Fruit fly (Drosophila melanogaster) whole organism, prepupa: ENCODE data around the gene CG6277.

Experiments
- Blimp-1 ChIP-seq: fragments of 200-800 bp; sonication (Bioruptor generic); optimal IDR thresholded peaks from 3 replicates; lab custom pipeline; 2017; ENCODE audit warnings: missing biosample characterization, missing genetic modification characterization, mild to moderate bottlenecking, moderate library complexity, missing genetic modification reagents
- CG10631 ChIP-seq: fragments of 200-800 bp; sonication (Bioruptor generic); optimal IDR thresholded peaks from 2 replicates; lab custom pipeline; 2016; ENCODE audit warnings: missing biosample characterization, missing genetic modification characterization
- CG10669 ChIP-seq: fragments of 200-800 bp; sonication (Bioruptor generic); optimal IDR thresholded peaks from 3 replicates; lab custom pipeline; 2018; ENCODE audit warnings: missing biosample characterization, mild to moderate bottlenecking, missing genetic modification characterization, moderate library complexity
- CG11762 ChIP-seq: fragments of 200-800 bp; sonication (Bioruptor generic); optimal IDR thresholded peaks from 3 replicates; lab custom pipeline; 2016; ENCODE audit warnings: missing biosample characterization, missing genetic modification characterization; ENCODE audit not compliant: insufficient read depth
- CG11902 ChIP-seq: fragments of 200-800 bp; sonication (Bioruptor generic); optimal IDR thresholded peaks from 3 replicates; lab custom pipeline; 2016; ENCODE audit warnings: missing biosample characterization, missing genetic modification characterization
- CG15336 ChIP-seq: fragments of 200-800 bp; sonication (Bioruptor generic); IDR thresholded peaks from 2 replicates; pipeline ENCODE4 v1.3.6; 2022; ENCODE audit warnings: missing biosample characterization, missing genetic modification characterization
- CG1621 ChIP-seq: fragments of 200-800 bp; sonication (Bioruptor generic); optimal IDR thresholded peaks from 3 replicates; lab custom pipeline; 2018; ENCODE audit warnings: missing biosample characterization, mild to moderate bottlenecking, missing genetic modification characterization
- CG3032 ChIP-seq: fragments of 200-800 bp; optimal IDR thresholded peaks from 2 replicates; lab custom pipeline; 2019; ENCODE audit warnings: missing biosample characterization, mild to moderate bottlenecking, missing genetic modification characterization, moderate library complexity
- CG31627 ChIP-seq: fragments of 200-800 bp; sonication (Bioruptor generic); optimal IDR thresholded peaks from 3 replicates; lab custom pipeline; 2016; ENCODE audit warnings: missing biosample characterization, missing genetic modification characterization
- CG32006 ChIP-seq: fragments of 200-800 bp; sonication (Bioruptor generic); optimal IDR thresholded peaks from 3 replicates; lab custom pipeline; 2017; ENCODE audit warnings: missing biosample characterization, mild to moderate bottlenecking, missing genetic modification characterization
- CG34406 ChIP-seq: fragments of 200-800 bp; sonication (Bioruptor generic); optimal IDR thresholded peaks from 3 replicates; lab custom pipeline; 2016; ENCODE audit warnings: missing biosample characterization, missing genetic modification characterization
- CG4318 ChIP-seq: fragments of 200-800 bp; sonication (Bioruptor generic); optimal IDR thresholded peaks from 3 replicates; lab custom pipeline; 2017; ENCODE audit warnings: missing biosample characterization, mild to moderate bottlenecking, missing genetic modification characterization
- CG6163 ChIP-seq: fragments of 200-800 bp; sonication (Bioruptor generic); IDR thresholded peaks from 3 replicates; pipeline ENCODE4 v1.3.6; 2022; ENCODE audit warnings: missing biosample characterization, missing genetic modification characterization
- CG6276 ChIP-seq: fragments of 200-800 bp; sonication (Bioruptor generic); optimal IDR thresholded peaks from 2 replicates; lab custom pipeline; 2017; ENCODE audit warnings: missing biosample characterization, mild to moderate bottlenecking, missing genetic modification characterization
- CG6792 ChIP-seq: fragments of 200-800 bp; sonication (Bioruptor generic); optimal IDR thresholded peaks from 3 replicates; lab custom pipeline; 2016; ENCODE audit warnings: missing biosample characterization, missing genetic modification characterization
- CG6808 ChIP-seq: fragments of 200-800 bp; sonication (Bioruptor generic); optimal IDR thresholded peaks from 3 replicates; lab custom pipeline; 2017; ENCODE audit warnings: missing biosample characterization, missing genetic modification characterization, mild to moderate bottlenecking, moderate library complexity, missing genetic modification reagents
- CG6854 ChIP-seq: fragments of 200-800 bp; sonication (Bioruptor generic); optimal IDR thresholded peaks from 2 replicates; lab custom pipeline; 2017; ENCODE audit warnings: missing biosample characterization, mild to moderate bottlenecking, missing genetic modification characterization
- CG7368 ChIP-seq: fragments of 200-800 bp; sonication (Bioruptor generic); optimal IDR thresholded peaks from 3 replicates; lab custom pipeline; 2016; ENCODE audit warnings: missing biosample characterization, missing genetic modification characterization
- CG8319 ChIP-seq: fragments of 200-800 bp; sonication (Bioruptor generic); optimal IDR thresholded peaks from 3 replicates; lab custom pipeline; 2016; ENCODE audit warnings: missing biosample characterization, missing genetic modification characterization
- CG8632 ChIP-seq: fragments of 200-800 bp; sonication (Bioruptor generic); optimal IDR thresholded peaks from 3 replicates; lab custom pipeline; 2016; ENCODE audit warnings: missing biosample characterization, missing genetic modification characterization
- CG9139 ChIP-seq: fragments of 200-800 bp; sonication (Bioruptor generic); optimal IDR thresholded peaks from 3 replicates; lab custom pipeline; 2017; ENCODE audit warnings: missing biosample characterization, mild to moderate bottlenecking, missing genetic modification characterization
- Eip75B ChIP-seq: fragments of 200-800 bp; sonication (Bioruptor generic); optimal IDR thresholded peaks from 3 replicates; lab custom pipeline; 2016; ENCODE audit warnings: missing biosample characterization, missing genetic modification characterization
- Eip78C ChIP-seq: fragments of 200-800 bp; sonication (Bioruptor generic); peaks from one replicate; lab custom pipeline; 2016; ENCODE audit warnings: missing biosample characterization, missing genetic modification characterization
- Eip93F ChIP-seq: fragments of 200-800 bp; sonication (Bioruptor generic); optimal IDR thresholded peaks from 2 replicates; lab custom pipeline; 2016; ENCODE audit warnings: missing biosample characterization, mild to moderate bottlenecking, missing genetic modification characterization
- Ets21C ChIP-seq: fragments of 200-800 bp; sonication (Bioruptor generic); optimal IDR thresholded peaks from 3 replicates; lab custom pipeline; 2016; ENCODE audit warnings: missing biosample characterization, missing genetic modification characterization
- Gug ChIP-seq: fragments of 200-800 bp; sonication (Bioruptor generic); IDR thresholded peaks from 2 replicates; pipeline ENCODE4 v1.3.6; 2022; ENCODE audit warnings: missing biosample characterization, missing genetic modification characterization
- Hr38 ChIP-seq: sonication (Bioruptor generic); optimal IDR thresholded peaks from 2 replicates; lab custom pipeline; 2016; ENCODE audit warnings: missing biosample characterization, missing genetic modification characterization
- Hr39 ChIP-seq: fragments of 200-800 bp; sonication (Bioruptor generic); optimal IDR thresholded peaks from 2 replicates; lab custom pipeline; 2016; ENCODE audit warnings: missing biosample characterization, missing genetic modification characterization
- Hr4 ChIP-seq: fragments of 200-800 bp; sonication (Bioruptor generic); optimal IDR thresholded peaks from 3 replicates; lab custom pipeline; 2016; ENCODE audit warnings: missing biosample characterization, missing genetic modification characterization
- Lpt ChIP-seq: fragments of 200-800 bp; sonication (Bioruptor generic); optimal IDR thresholded peaks from 3 replicates; lab custom pipeline; 2016; ENCODE audit warnings: missing biosample characterization, missing genetic modification characterization
- Met ChIP-seq: fragments of 200-800 bp; sonication (Bioruptor generic); optimal IDR thresholded peaks from 3 replicates; lab custom pipeline; 2016; ENCODE audit warnings: missing biosample characterization, missing genetic modification characterization
- OdsH ChIP-seq: fragments of 200-800 bp; sonication (Bioruptor generic); optimal IDR thresholded peaks from 3 replicates; lab custom pipeline; 2016; ENCODE audit warnings: missing biosample characterization, missing genetic modification characterization
- Smox ChIP-seq: fragments of 200-800 bp; sonication (Bioruptor generic); optimal IDR thresholded peaks from 3 replicates; lab custom pipeline; 2016; ENCODE audit warnings: missing biosample characterization, missing genetic modification characterization
- Sox102F ChIP-seq: fragments of 200-800 bp; sonication (Bioruptor generic); optimal IDR thresholded peaks from 2 replicates; lab custom pipeline; 2016; ENCODE audit warnings: missing biosample characterization, mild to moderate bottlenecking, missing genetic modification characterization
- Sox14 ChIP-seq: fragments of 200-800 bp; sonication (Bioruptor generic); optimal IDR thresholded peaks from 3 replicates; lab custom pipeline; 2016; ENCODE audit warnings: missing biosample characterization, missing genetic modification characterization
- Sox15 ChIP-seq: fragments of 200-800 bp; sonication (Bioruptor generic); optimal IDR thresholded peaks from 3 replicates; lab custom pipeline; 2016; ENCODE audit warnings: missing biosample characterization, missing genetic modification characterization
- achi ChIP-seq: fragments of 200-800 bp; sonication (Bioruptor generic); optimal IDR thresholded peaks from 3 replicates; lab custom pipeline; 2016; ENCODE audit warnings: missing biosample characterization, missing genetic modification characterization
- acj6 ChIP-seq: fragments of 200-800 bp; sonication (Bioruptor generic); optimal IDR thresholded peaks from 3 replicates; lab custom pipeline; 2016; ENCODE audit warnings: missing biosample characterization, missing genetic modification characterization
- cyc ChIP-seq: fragments of 200-800 bp; sonication (Bioruptor generic); optimal IDR thresholded peaks from 3 replicates; lab custom pipeline; 2016; ENCODE audit warnings: missing biosample characterization, missing genetic modification characterization
- dac ChIP-seq: fragments of 200-800 bp; sonication (Bioruptor generic); optimal IDR thresholded peaks from 2 replicates; lab custom pipeline; 2017; ENCODE audit warnings: missing biosample characterization, mild to moderate bottlenecking, missing genetic modification characterization
- dsx ChIP-seq: fragments of 200-800 bp; optimal IDR thresholded peaks from 3 replicates; lab custom pipeline; 2019; ENCODE audit warnings: missing biosample characterization, mild to moderate bottlenecking, missing genetic modification characterization, moderate library complexity; ENCODE audit not compliant: poor library complexity, severe bottlenecking
- eg ChIP-seq: fragments of 200-800 bp; sonication (Bioruptor generic); IDR thresholded peaks from 3 replicates; pipeline ENCODE4 v1.3.6; 2022; ENCODE audit warnings: missing biosample characterization, missing genetic modification characterization
- esn ChIP-seq: fragments of 200-800 bp; sonication (Bioruptor generic); optimal IDR thresholded peaks from 2 replicates; lab custom pipeline; 2016; ENCODE audit warnings: missing biosample characterization, mild to moderate bottlenecking, missing genetic modification characterization, moderate library complexity
- fd85E ChIP-seq: fragments of 200-800 bp; sonication (Bioruptor generic); optimal IDR thresholded peaks from 3 replicates; lab custom pipeline; 2016; ENCODE audit warnings: missing biosample characterization, missing genetic modification characterization
- fkh ChIP-seq: fragments of 200-800 bp; sonication (Bioruptor generic); optimal IDR thresholded peaks from 3 replicates; lab custom pipeline; 2017; ENCODE audit warnings: missing biosample characterization, mild to moderate bottlenecking, missing genetic modification characterization, moderate library complexity
- lz ChIP-seq: fragments of 200-800 bp; sonication (Bioruptor generic); optimal IDR thresholded peaks from 3 replicates; lab custom pipeline; 2016; ENCODE audit warnings: missing biosample characterization, missing genetic modification characterization
- net ChIP-seq: fragments of 200-800 bp; sonication (Bioruptor generic); optimal IDR thresholded peaks from 3 replicates; lab custom pipeline; 2016; ENCODE audit warnings: missing biosample characterization, missing genetic modification characterization
- pdm3 ChIP-seq: fragments of 200-800 bp; sonication (Bioruptor generic); optimal IDR thresholded peaks from 3 replicates; lab custom pipeline; 2016; ENCODE audit warnings: missing biosample characterization, missing genetic modification characterization
- spab ChIP-seq: fragments of 200-800 bp; sonication (Bioruptor generic); optimal IDR thresholded peaks from 2 replicates; lab custom pipeline; 2017; ENCODE audit warnings: missing biosample characterization, mild to moderate bottlenecking, missing genetic modification characterization, missing genetic modification reagents
- ss ChIP-seq, 2 experiments: fragments of 200-800 bp; sonication (Bioruptor generic); optimal IDR thresholded peaks; 2 replicates in 1 of 2; 3 replicates in 1 of 2; lab custom pipeline; 2017 to 2018; ENCODE audit warnings: mild to moderate bottlenecking in 2 of 2, missing biosample characterization in 2 of 2, missing genetic modification characterization in 2 of 2, moderate library complexity in 1 of 2
- svp ChIP-seq: fragments of 200-800 bp; sonication (Bioruptor generic); peaks from one replicate; lab custom pipeline; 2016; ENCODE audit warnings: missing biosample characterization, missing genetic modification characterization
- topi ChIP-seq: fragments of 200-800 bp; sonication (Bioruptor generic); optimal IDR thresholded peaks from 3 replicates; lab custom pipeline; 2016; ENCODE audit warnings: missing biosample characterization, missing genetic modification characterization
- vri ChIP-seq: fragments of 200-800 bp; sonication (Bioruptor generic); optimal IDR thresholded peaks from 3 replicates; lab custom pipeline; 2016; ENCODE audit warnings: missing biosample characterization, mild to moderate bottlenecking, missing genetic modification characterization

CG6277 gene

DNA sequence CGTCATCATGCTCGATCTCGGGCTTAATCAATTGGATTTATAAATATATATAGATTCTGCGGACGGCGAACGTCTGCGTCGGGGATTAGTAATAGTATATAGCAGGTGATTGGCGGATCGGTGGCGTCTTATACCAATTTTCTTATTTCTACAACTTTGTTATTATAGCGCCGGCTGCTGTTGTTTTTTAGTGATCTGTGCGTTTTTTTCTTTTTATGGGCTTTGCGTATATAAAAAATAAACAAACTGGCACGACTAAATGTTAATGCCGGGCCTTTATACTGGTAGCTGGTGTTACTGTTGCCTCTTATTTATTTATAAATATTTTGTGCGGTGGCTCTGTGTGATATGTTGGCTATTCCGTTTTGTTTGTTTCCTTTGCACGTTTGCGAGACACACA lies 46.2 kb upstream of the CG6277 start:
- peak; percentile 37 for TF ChIP-seq CG6276 (GFP tag; lab: Kevin White, UChicago)
- TF ChIP-seq lz (GFP tag; lab: Kevin White, UChicago), result no peak
- TF ChIP-seq Met (GFP tag; lab: Kevin White, UChicago), result no peak
- TF ChIP-seq OdsH (GFP tag; lab: Kevin White, UChicago), result no peak
- TF ChIP-seq CG8319, result no peak
- TF ChIP-seq svp (GFP tag; lab: Kevin White, UChicago), result no peak
- TF ChIP-seq ss (GFP tag; optimal IDR thresholded peaks at IDR 0.05; lab: Kevin White, UChicago), result peak; percentile 36 to 44
- no peak for TF ChIP-seq CG31627 (GFP tag; lab: Kevin White, UChicago)
- TF ChIP-seq dsx (GFP tag; lab: Kevin White, UChicago), result peak; percentile 57
- TF ChIP-seq CG9139, result peak; percentile 13
- TF ChIP-seq CG34406 (GFP tag; lab: Kevin White, UChicago), result no peak
- TF ChIP-seq fkh, result peak; percentile 73
- TF ChIP-seq CG4318 (GFP tag; lab: Kevin White, UChicago), result no peak
- TF ChIP-seq CG6854, result no peak
- no peak for TF ChIP-seq CG8632 (GFP tag; lab: Kevin White, UChicago)
- peak; percentile 38 for TF ChIP-seq CG1621
- TF ChIP-seq Sox15, result no peak
- TF ChIP-seq CG10631 (GFP tag; lab: Kevin White, UChicago), result no peak
- TF ChIP-seq Sox14 (GFP tag; lab: Kevin White, UChicago), result no peak
- no peak for TF ChIP-seq Hr39 (GFP tag; lab: Kevin White, UChicago)
- no peak for TF ChIP-seq Eip93F (GFP tag; lab: Kevin White, UChicago)
- TF ChIP-seq CG10669, result no peak
- TF ChIP-seq fd85E, result no peak
- TF ChIP-seq Gug (GFP tag; lab: Robert Waterston, UW), result no peak
- TF ChIP-seq achi (GFP tag; lab: Kevin White, UChicago), result no peak
- no peak for TF ChIP-seq acj6
- TF ChIP-seq CG6163 (GFP tag; lab: Robert Waterston, UW), result peak; percentile 76
- peak; percentile 56 for TF ChIP-seq spab (GFP tag; lab: Kevin White, UChicago)
- TF ChIP-seq eg, result peak; percentile 59; the same call in 2 of the 3 replicates
- TF ChIP-seq vri (GFP tag; lab: Kevin White, UChicago), result no peak
- TF ChIP-seq CG32006 (GFP tag; lab: Kevin White, UChicago), result no peak
- TF ChIP-seq Hr38 (GFP tag; lab: Kevin White, UChicago), result no peak
- no peak for TF ChIP-seq Eip75B (GFP tag; lab: Kevin White, UChicago)
- TF ChIP-seq esn, result no peak
- no peak for TF ChIP-seq net (GFP tag; lab: Kevin White, UChicago)
- no peak for TF ChIP-seq Smox (GFP tag; lab: Kevin White, UChicago)
- no peak for TF ChIP-seq Lpt
- TF ChIP-seq CG7368, result no peak
- TF ChIP-seq CG6792 (GFP tag; lab: Kevin White, UChicago), result no peak
- TF ChIP-seq dac (GFP tag; lab: Kevin White, UChicago), result no peak
- TF ChIP-seq Ets21C (GFP tag; lab: Kevin White, UChicago), result no peak
- TF ChIP-seq CG6808, result peak; percentile 63
- no peak for TF ChIP-seq CG3032
- no peak for TF ChIP-seq CG11902 (GFP tag; lab: Kevin White, UChicago)
- TF ChIP-seq topi, result no peak
- TF ChIP-seq pdm3 (GFP tag; lab: Kevin White, UChicago), result no peak
- TF ChIP-seq Hr4, result peak; percentile 3
- no peak; the same call in 1 of the 2 replicates for TF ChIP-seq CG15336
- TF ChIP-seq CG11762 (GFP tag; lab: Kevin White, UChicago), result no peak
- TF ChIP-seq Sox102F (GFP tag; lab: Kevin White, UChicago), result no peak
- TF ChIP-seq Eip78C (GFP tag; lab: Kevin White, UChicago), result peak; percentile 61
- TF ChIP-seq cyc (GFP tag; lab: Kevin White, UChicago), result no peak
- no peak for TF ChIP-seq Blimp-1
